Fruit fly (Drosophila melanogaster): ENCODE measurements around the gene CG4678.

The CG4678 gene

dm6 chrX:16751579-16752156 is 55.7 kb downstream of the CG4678 start, which contains the start of gene goe (continued):
- TF ChIP-seq Adf1 (GFP tag; IDR thresholded peaks at IDR 0.05) (peak; percentile 40), repo (GFP tag; optimal IDR thresholded peaks at IDR 0.05) (peak; percentile 69), CG13624 (GFP tag; optimal IDR thresholded peaks at IDR 0.05) (peak; percentile 92), scrt (GFP tag; optimal IDR thresholded peaks at IDR 0.05) (peak; percentile 64), Sry-δ (GFP tag; optimal IDR thresholded peaks at IDR 0.05) (peak; percentile 98), Hr39 (optimal IDR thresholded peaks at IDR 0.05) (no peak), ken (GFP tag; IDR thresholded peaks at IDR 0.05) (peak; percentile 88), Elba2 (GFP tag; optimal IDR thresholded peaks at IDR 0.05) (peak; percentile 13), MBD-R2 (GFP tag; IDR thresholded peaks at IDR 0.05) (peak; percentile 67), CG7987 (GFP tag; optimal IDR thresholded peaks at IDR 0.05) (peak; percentile 83), CG3163 (GFP tag; optimal IDR thresholded peaks at IDR 0.05) (peak; percentile 75), CG13894 (tag; optimal IDR thresholded peaks at IDR 0.05) (peak; percentile 70), Sin3A (optimal IDR thresholded peaks at IDR 0.05) (peak; percentile 39), HmgD (GFP tag; optimal IDR thresholded peaks at IDR 0.05) (peak; percentile 91), CTCF (GFP tag; optimal IDR thresholded peaks at IDR 0.05) (peak; percentile 79), CG13424 (tag; optimal IDR thresholded peaks at IDR 0.05) (peak; percentile 66), Spps (tag; optimal IDR thresholded peaks at IDR 0.05) (no peak), Awh (GFP tag; IDR thresholded peaks at IDR 0.05) (peak; percentile 39; the same call in 1 of the 2 replicates), kni (GFP tag; optimal IDR thresholded peaks at IDR 0.05) (peak; percentile 5), CG5953 (GFP tag; IDR thresholded peaks at IDR 0.05) (peak; percentile 40), sug (tag; optimal IDR thresholded peaks at IDR 0.05) (peak; percentile 77), mld (GFP tag; IDR thresholded peaks at IDR 0.05; ENCODE audit: partially characterized antibody) (peak; percentile 65; the same call in 1 of the 3 replicates), Fer2 (tag; optimal IDR thresholded peaks at IDR 0.05) (peak; percentile 20), CG1529 (GFP tag; optimal IDR thresholded peaks at IDR 0.05) (peak; percentile 6), NfI (GFP tag; optimal IDR thresholded peaks at IDR 0.05) (peak; percentile 90), disco-r (GFP tag; optimal IDR thresholded peaks at IDR 0.05) (peak; percentile 83), CG18476 (GFP tag; optimal IDR thresholded peaks at IDR 0.05) (no peak), H2.0 (GFP tag; IDR thresholded peaks at IDR 0.05) (peak; percentile 78), trem (tag; optimal IDR thresholded peaks at IDR 0.05) (peak; percentile 96), fd102C (GFP tag; optimal IDR thresholded peaks at IDR 0.05) (peak; percentile 33), knrl (GFP tag; IDR thresholded peaks at IDR 0.05; ENCODE audit: partially characterized antibody) (peak; percentile 87), Gug (GFP tag; IDR thresholded peaks at IDR 0.05) (peak; percentile 81), maf-S (GFP tag; optimal IDR thresholded peaks at IDR 0.05) (peak; percentile 90), Dp (GFP tag; optimal IDR thresholded peaks at IDR 0.05) (peak; percentile 73), row (GFP tag; IDR thresholded peaks at IDR 0.05) (peak; percentile 76), Pdp1 (GFP tag; optimal IDR thresholded peaks at IDR 0.05) (peak; percentile 74 to 83), Bgb (GFP tag; IDR thresholded peaks at IDR 0.05; ENCODE audit: partially characterized antibody) (peak; percentile 97), NC2α (GFP tag; optimal IDR thresholded peaks at IDR 0.05) (peak; percentile 56), prd (optimal IDR thresholded peaks at IDR 0.05) (no peak), prd (GFP tag; IDR thresholded peaks at IDR 0.05) (peak; percentile 73), B-H2 (GFP tag; optimal IDR thresholded peaks at IDR 0.05) (peak; percentile 74), CG9215 (GFP tag; IDR thresholded peaks at IDR 0.05) (peak; percentile 75), CG7271 (tag; optimal IDR thresholded peaks at IDR 0.05) (peak; percentile 76), ci (GFP tag; IDR thresholded peaks at IDR 0.05) (peak; percentile 96), hbn (GFP tag; IDR thresholded peaks at IDR 0.05; ENCODE audit: partially characterized antibody) (peak; percentile 87), CG10543 (GFP tag; optimal IDR thresholded peaks at IDR 0.05) (peak; percentile 89), GATAe (GFP tag; conservative IDR thresholded peaks at IDR 0.05) (peak; percentile 51; the same call in 1 of the 2 replicates), Hey (tag; optimal IDR thresholded peaks at IDR 0.05) (peak; percentile 64), cas (GFP tag; IDR thresholded peaks at IDR 0.05) (no peak; the same call in 1 of the 2 replicates), Dbx (GFP tag; IDR thresholded peaks at IDR 0.05) (peak; percentile 90), pfk (GFP tag; optimal IDR thresholded peaks at IDR 0.05) (peak; percentile 49)
